In the genomic region with DNA sequence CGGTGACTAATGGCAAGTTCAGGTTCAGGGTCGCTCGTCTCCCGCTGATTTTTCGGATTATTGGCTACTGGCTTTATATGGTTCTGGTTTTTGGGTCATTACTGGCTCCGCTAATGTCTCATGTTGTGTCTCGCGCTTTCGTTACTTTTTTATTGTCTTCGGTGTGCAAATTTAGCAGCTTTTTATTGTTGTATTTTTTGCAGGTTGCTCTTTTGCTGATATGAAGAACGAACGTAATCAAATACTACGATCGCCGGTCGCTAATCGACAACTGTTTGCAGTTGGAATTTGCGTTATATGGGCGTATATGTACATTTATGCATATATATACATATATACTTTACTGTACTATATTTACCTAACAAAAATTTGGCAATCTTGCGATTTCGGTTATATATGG, we compare ENCODE assay signal across 3 fruit fly cellular contexts.
TF ChIP-seq lines count a peak whose summit lies in the region.

No protein-coding gene starts in this region.

TF ChIP-seq in whole organism, adult, 20 proteins besides CTCF, POLR2A, EP300 and RAD21:
- TF ChIP-seq ovo (GFP tag; optimal IDR thresholded peaks at IDR 0.05; lab: Kevin White, UChicago) = no peak
- TF ChIP-seq cic (GFP tag; optimal IDR thresholded peaks at IDR 0.05; lab: Kevin White, UChicago) = no peak
- TF ChIP-seq Crg-1 (GFP tag; optimal IDR thresholded peaks at IDR 0.05; lab: Kevin White, UChicago) = no peak
- no peak for TF ChIP-seq CG7101 (tag; optimal IDR thresholded peaks at IDR 0.05; lab: Kevin White, UChicago)
- TF ChIP-seq Hr96 (GFP tag; optimal IDR thresholded peaks at IDR 0.05; lab: Kevin White, UChicago) = no peak
- TF ChIP-seq CG5204 (GFP tag; optimal IDR thresholded peaks at IDR 0.05; lab: Kevin White, UChicago) = no peak
- TF ChIP-seq tj (GFP tag; optimal IDR thresholded peaks at IDR 0.05; lab: Kevin White, UChicago) = peak; percentile 93
- peak; percentile 3 for TF ChIP-seq bab1 (GFP tag; optimal IDR thresholded peaks at IDR 0.05; lab: Kevin White, UChicago)
- no peak for TF ChIP-seq CG14711 (tag; optimal IDR thresholded peaks at IDR 0.05; lab: Kevin White, UChicago)
- no peak for TF ChIP-seq cnc (optimal IDR thresholded peaks at IDR 0.05; lab: Kevin White, UChicago)
TF ChIP-seq in whole organism, adult: peak in this region for 2.

TF ChIP-seq in whole organism, prepupa, 60 proteins besides CTCF, POLR2A, EP300 and RAD21:
- peak; percentile 13 for TF ChIP-seq fkh (GFP tag; optimal IDR thresholded peaks at IDR 0.05; lab: Kevin White, UChicago)
- TF ChIP-seq CG3032 (tag; optimal IDR thresholded peaks at IDR 0.05; lab: Kevin White, UChicago) = no peak
- no peak for TF ChIP-seq CG11762 (GFP tag; optimal IDR thresholded peaks at IDR 0.05; lab: Kevin White, UChicago; ENCODE audit: insufficient read depth)
- no peak for TF ChIP-seq ss (GFP tag; optimal IDR thresholded peaks at IDR 0.05; lab: Kevin White, UChicago)
- TF ChIP-seq CG32006 (GFP tag; optimal IDR thresholded peaks at IDR 0.05; lab: Kevin White, UChicago) = no peak
- TF ChIP-seq topi (GFP tag; optimal IDR thresholded peaks at IDR 0.05; lab: Kevin White, UChicago) = no peak

TF ChIP-seq in whole organism, wandering third instar larva, 38 proteins besides CTCF, POLR2A, EP300 and RAD21:
- TF ChIP-seq CG32264 (GFP tag; optimal IDR thresholded peaks at IDR 0.05; lab: Kevin White, UChicago) (no peak), Mio (GFP tag; optimal IDR thresholded peaks at IDR 0.05; lab: Kevin White, UChicago) (no peak), Myc (optimal IDR thresholded peaks at IDR 0.05; lab: Kevin White, UChicago) (no peak), jim (GFP tag; optimal IDR thresholded peaks at IDR 0.05; lab: Kevin White, UChicago) (no peak), fru (GFP tag; optimal IDR thresholded peaks at IDR 0.05; lab: Kevin White, UChicago) (peak; percentile 5), h (GFP tag; optimal IDR thresholded peaks at IDR 0.05; lab: Kevin White, UChicago) (no peak), sv (GFP tag; optimal IDR thresholded peaks at IDR 0.05; lab: Kevin White, UChicago) (no peak)
